Worm (Caenorhabditis elegans) whole organism, L3 larva: ENCODE measurements around the gene gst-6.
"Not testable (repeated sequence)": the region's sequence is repeated elsewhere in the genome, so short reads cannot be mapped to it uniquely, and the experiment has no call there.

ENCODE experiments used
- ama-1 ChIP-seq: fragments of 150-350 bp; optimal IDR thresholded peaks from 2 replicates; lab custom pipeline; 2018
- ceh-28 ChIP-seq: fragments of 150-350 bp; optimal IDR thresholded peaks from 2 replicates; lab custom pipeline; 2014; ENCODE audit warnings: missing biosample characterization, missing genetic modification reagents, missing genetic modification characterization
- ceh-82 ChIP-seq: fragments of 150-350 bp; optimal IDR thresholded peaks from 2 replicates; lab custom pipeline; 2014; ENCODE audit warnings: missing biosample characterization, missing genetic modification characterization
- daf-12 ChIP-seq: fragments of 150-350 bp; optimal IDR thresholded peaks from 2 replicates; lab custom pipeline; 2014; ENCODE audit warnings: missing biosample characterization, missing genetic modification reagents, missing genetic modification characterization
- egl-27 ChIP-seq: sonication (generic microtip); optimal IDR thresholded peaks from 4 replicates; lab custom pipeline; 2017; ENCODE audit warnings: missing biosample characterization, missing genetic modification reagents, missing genetic modification characterization
- egl-5 ChIP-seq: fragments of 150-350 bp; optimal IDR thresholded peaks from 2 replicates; lab custom pipeline; 2017; ENCODE audit warnings: missing biosample characterization, missing genetic modification reagents, missing genetic modification characterization, inconsistent platforms
- elt-2 ChIP-seq: sonication (generic microtip); optimal IDR thresholded peaks from 2 replicates; lab custom pipeline; 2016; ENCODE audit warnings: missing genetic modification reagents, mild to moderate bottlenecking, missing genetic modification characterization, missing compliant biosample characterization
- elt-3 ChIP-seq, 3 experiments: fragments of 150-350 bp in 1 of 3; sonication (generic microtip) in 2 of 3; optimal IDR thresholded peaks; 2 replicates in 2 of 3; 4 replicates in 1 of 3; lab custom pipeline; 2014 to 2017; ENCODE audit warnings: missing biosample characterization in 3 of 3, missing genetic modification characterization in 3 of 3
- fkh-10 ChIP-seq: sonication (generic microtip); optimal IDR thresholded peaks from 2 replicates; lab custom pipeline; 2017; ENCODE audit warnings: missing biosample characterization, missing genetic modification reagents, missing genetic modification characterization
- fkh-2 ChIP-seq: fragments of 150-350 bp; optimal IDR thresholded peaks from 2 replicates; lab custom pipeline; 2014; ENCODE audit warnings: missing biosample characterization, missing genetic modification reagents, missing genetic modification characterization
- hmg-11 ChIP-seq: sonication (generic microtip); optimal IDR thresholded peaks from 2 replicates; lab custom pipeline; 2016; ENCODE audit warnings: missing genetic modification characterization, missing compliant biosample characterization
- jun-1 ChIP-seq: fragments of 150-350 bp; optimal IDR thresholded peaks from 2 replicates; lab custom pipeline; 2014; ENCODE audit warnings: missing biosample characterization, missing genetic modification reagents, missing genetic modification characterization
- lin-15B ChIP-seq: fragments of 150-350 bp; optimal IDR thresholded peaks from 2 replicates; lab custom pipeline; 2014; ENCODE audit warnings: missing biosample characterization, missing genetic modification characterization
- lin-39 ChIP-seq: fragments of 150-350 bp; optimal IDR thresholded peaks from 2 replicates; lab custom pipeline; 2018; ENCODE audit warnings: missing biosample characterization, missing genetic modification reagents, missing genetic modification characterization
- mdl-1 ChIP-seq: fragments of 150-350 bp; optimal IDR thresholded peaks from 2 replicates; lab custom pipeline; 2014; ENCODE audit warnings: missing biosample characterization, missing genetic modification characterization
- mml-1 ChIP-seq: fragments of 150-350 bp; sonication (generic microtip); optimal IDR thresholded peaks from 3 replicates; lab custom pipeline; 2014; ENCODE audit warnings: missing biosample characterization, missing genetic modification characterization
- nfya-1 ChIP-seq: sonication (generic microtip); optimal IDR thresholded peaks from 2 replicates; lab custom pipeline; 2017; ENCODE audit warnings: missing genetic modification characterization, mild to moderate bottlenecking, missing compliant biosample characterization, antibody characterized with exemption, moderate library complexity; ENCODE audit not compliant: insufficient read depth
- nhr-11 ChIP-seq: fragments of 150-350 bp; optimal IDR thresholded peaks from 2 replicates; lab custom pipeline; 2014; ENCODE audit warnings: missing biosample characterization, missing genetic modification characterization
- nhr-23 ChIP-seq: fragments of 150-350 bp; optimal IDR thresholded peaks from 2 replicates; lab custom pipeline; 2014; ENCODE audit warnings: missing biosample characterization, missing genetic modification reagents, missing genetic modification characterization
- nhr-25 ChIP-seq: sonication (generic microtip); optimal IDR thresholded peaks from 2 replicates; lab custom pipeline; 2017; ENCODE audit warnings: missing biosample characterization, missing genetic modification characterization
- nhr-28 ChIP-seq: fragments of 150-350 bp; optimal IDR thresholded peaks from 2 replicates; lab custom pipeline; 2014; ENCODE audit warnings: missing biosample characterization, missing genetic modification characterization
- nhr-67 ChIP-seq: fragments of 150-350 bp; optimal IDR thresholded peaks from 2 replicates; lab custom pipeline; 2014; ENCODE audit warnings: missing biosample characterization, missing genetic modification characterization
- pha-4 ChIP-seq: fragments of 150-350 bp; optimal IDR thresholded peaks from 2 replicates; lab custom pipeline; 2014; ENCODE audit warnings: missing biosample characterization, missing genetic modification reagents, missing genetic modification characterization
- pqm-1 ChIP-seq: fragments of 150-350 bp; optimal IDR thresholded peaks from 2 replicates; lab custom pipeline; 2017; ENCODE audit warnings: missing biosample characterization, missing genetic modification characterization, inconsistent platforms
- sea-2 ChIP-seq: fragments of 150-350 bp; sonication (generic microtip); optimal IDR thresholded peaks from 4 replicates; lab custom pipeline; 2014; ENCODE audit warnings: missing biosample characterization, missing genetic modification reagents, missing genetic modification characterization
- skn-1 ChIP-seq: fragments of 150-350 bp; optimal IDR thresholded peaks from 2 replicates; lab custom pipeline; 2014; ENCODE audit warnings: missing biosample characterization, missing genetic modification characterization
- snpc-4 ChIP-seq: fragments of 150-350 bp; optimal IDR thresholded peaks from 2 replicates; lab custom pipeline; 2014; ENCODE audit warnings: missing biosample characterization, missing genetic modification characterization
- unc-39 ChIP-seq: sonication (generic microtip); optimal IDR thresholded peaks from 4 replicates; lab custom pipeline; 2017; ENCODE audit warnings: missing biosample characterization, missing genetic modification characterization
- unc-62 ChIP-seq: fragments of 150-350 bp; sonication (generic microtip); optimal IDR thresholded peaks from 4 replicates; lab custom pipeline; 2014; ENCODE audit warnings: missing biosample characterization, missing genetic modification reagents, missing genetic modification characterization
- ztf-11 ChIP-seq: fragments of 150-350 bp; optimal IDR thresholded peaks from 2 replicates; lab custom pipeline; 2014; ENCODE audit warnings: missing biosample characterization, missing genetic modification characterization
- ztf-4 ChIP-seq: fragments of 150-350 bp; optimal IDR thresholded peaks from 2 replicates; lab custom pipeline; 2014; ENCODE audit warnings: missing biosample characterization, missing genetic modification characterization

The gst-6 gene

ce11 chrII:4892594-4892993 lies 12.9 kb downstream of the gst-6 start, which contains the start of gene msp-33:
TSS of gene msp-33 (minus strand) at chrII:4892694.
- TF ChIP-seq mml-1, result no peak
- no peak for TF ChIP-seq nhr-23
- no peak for TF ChIP-seq elt-3 (tag; optimal IDR thresholded peaks at IDR 0.05; lab: Kevin White, UChicago)
- no peak for TF ChIP-seq fkh-2 (tag; lab: Kevin White, UChicago)
- no peak for TF ChIP-seq skn-1 (tag; lab: Kevin White, UChicago)
- TF ChIP-seq nhr-28 (tag; lab: Kevin White, UChicago), result no peak
- no peak for TF ChIP-seq unc-39 (tag; lab: Kevin White, UChicago)
- TF ChIP-seq ztf-4 (tag; lab: Kevin White, UChicago), result no peak
- no peak for TF ChIP-seq sea-2 (GFP tag; lab: Kevin White, UChicago)
- no peak for TF ChIP-seq egl-5 (tag; lab: Kevin White, UChicago)
- no peak for TF ChIP-seq mdl-1 (tag; lab: Kevin White, UChicago)
- no peak for TF ChIP-seq nfya-1 (tag; lab: Kevin White, UChicago)
- no peak for TF ChIP-seq nhr-67 (tag; lab: Kevin White, UChicago)
- no peak for TF ChIP-seq ama-1 (lab: Kevin White, UChicago)

ce11 chrII:4898529-4898928 lies 18.8 kb downstream of the gst-6 start, which contains the start of gene msp-32:
TSS of gene msp-32 (plus strand) at chrII:4898829.
- not testable (repeated sequence) for TF ChIP-seq elt-3 (tag; optimal IDR thresholded peaks at IDR 0.05; lab: Kevin White, UChicago); ama-1 (lab: Kevin White, UChicago); pha-4 (tag; lab: Kevin White, UChicago)

ce11 chrII:4902035-4902434 lies 22.3 kb downstream of the gst-6 start, which contains the start of gene R05F9.9:
TSS of gene R05F9.9 (minus strand) at chrII:4902100.
- TF ChIP-seq pha-4 (tag; lab: Kevin White, UChicago) (peak; percentile 69), daf-12 (tag; lab: Kevin White, UChicago) (no peak), mml-1 (no peak), jun-1 (no peak), lin-15B (tag; lab: Kevin White, UChicago) (peak; percentile 33), elt-2 (tag; lab: Kevin White, UChicago) (peak; percentile 64), ceh-28 (tag; lab: Kevin White, UChicago) (peak; percentile 52), nhr-25 (tag; lab: Kevin White, UChicago) (peak; percentile 45), ama-1 (lab: Kevin White, UChicago) (peak; percentile 85), ceh-82 (no peak), fkh-10 (no peak), ztf-4 (tag; lab: Kevin White, UChicago) (no peak), nfya-1 (tag; lab: Kevin White, UChicago) (peak; percentile 60), egl-5 (tag; lab: Kevin White, UChicago) (no peak)

ce11 chrII:4903696-4904095 lies 24.0 kb downstream of the gst-6 start, which contains the start of gene sgt-1:
TSS of gene sgt-1 (minus strand) at chrII:4903796.
- TF ChIP-seq elt-2, nhr-11, skn-1 (tag; lab: Kevin White, UChicago): not testable (repeated sequence)

- TF ChIP-seq nhr-25 (tag; lab: Kevin White, UChicago) (peak; percentile 79), jun-1 (peak; percentile 56), nhr-28 (tag; lab: Kevin White, UChicago) (no peak), elt-2 (tag; lab: Kevin White, UChicago) (peak; percentile 68), daf-12 (tag; lab: Kevin White, UChicago) (no peak), skn-1 (tag; lab: Kevin White, UChicago) (peak; percentile 70), lin-39 (tag; lab: Kevin White, UChicago) (peak; percentile 68), nhr-23 (peak; percentile 47), sea-2 (GFP tag; lab: Kevin White, UChicago) (no peak), ztf-11 (no peak), nhr-11 (tag; lab: Kevin White, UChicago) (no peak), egl-27 (tag; lab: Kevin White, UChicago) (peak; percentile 18), ceh-82 (no peak), egl-5 (tag; lab: Kevin White, UChicago) (peak; percentile 78), mml-1 (no peak), hmg-11 (tag; lab: Kevin White, UChicago) (peak; percentile 83), fkh-10 (peak; percentile 46), lin-15B (tag; lab: Kevin White, UChicago) (peak; percentile 87), unc-62 (GFP tag; lab: Kevin White, UChicago) (peak; percentile 37), ceh-28 (tag; lab: Kevin White, UChicago) (peak; percentile 36), pqm-1 (tag; lab: Kevin White, UChicago) (peak; percentile 50), nfya-1 (tag; lab: Kevin White, UChicago) (peak; percentile 96), snpc-4 (peak; percentile 77), pha-4 (tag; lab: Kevin White, UChicago) (peak; percentile 84)
- TF ChIP-seq, all 47 proteins: peak for 17
Measured at ce11 chrII:4904277-4904676, 24.6 kb downstream of the gst-6 start.
